Worm (Caenorhabditis elegans) whole organism, L4 larva: ENCODE results near the gene hlh-27.

ENCODE experiments used
- lin-13 ChIP-seq: fragments of 150-350 bp; optimal IDR thresholded peaks from 2 replicates; lab custom pipeline; 2014; ENCODE audit warnings: missing biosample characterization, missing genetic modification reagents, missing genetic modification characterization
- lin-39 ChIP-seq: fragments of 150-350 bp; optimal IDR thresholded peaks from 2 replicates; lab custom pipeline; 2014; ENCODE audit warnings: missing biosample characterization, missing genetic modification reagents, missing genetic modification characterization
- nhr-42 ChIP-seq: fragments of 200-800 bp; sonication (Bioruptor generic); IDR thresholded peaks from 2 replicates; pipeline ENCODE4 v1.3.6; 2022; ENCODE audit warnings: missing genetic modification characterization, missing compliant biosample characterization
- unc-130 ChIP-seq: sonication (generic microtip); optimal IDR thresholded peaks from 2 replicates; lab custom pipeline; 2016; ENCODE audit warnings: missing genetic modification reagents, missing genetic modification characterization, missing compliant biosample characterization

DNA sequence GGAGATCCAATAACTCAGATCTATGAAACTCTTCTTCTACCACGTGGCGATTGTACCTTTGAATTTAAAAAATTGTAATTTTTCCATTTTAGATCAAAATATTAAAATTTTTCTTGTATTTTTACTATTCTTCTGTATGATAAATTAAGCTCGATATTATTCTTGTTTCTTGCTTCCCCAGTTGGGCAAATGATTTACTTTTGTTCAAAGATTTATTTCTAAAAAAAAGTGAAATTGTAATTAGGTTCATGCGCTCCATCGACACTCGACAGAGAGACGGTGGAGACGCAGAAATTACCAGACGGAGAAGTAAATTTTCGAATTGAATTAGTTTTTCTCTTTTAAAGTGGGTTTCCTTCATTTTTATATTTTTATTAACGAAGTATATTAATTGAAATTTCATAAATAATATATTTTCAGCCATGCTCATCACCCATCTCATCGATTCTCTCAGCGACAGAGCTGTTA, 34.2 kb downstream of the hlh-27 start, which contains the start of gene npp-24:
- TF ChIP-seq lin-13 (GFP tag; lab: Kevin White, UChicago), result no peak
- no peak for TF ChIP-seq unc-130
- no peak for TF ChIP-seq nhr-42 (GFP tag; lab: Robert Waterston, UW)
- TF ChIP-seq lin-39 (tag; lab: Kevin White, UChicago), result no peak
